Fruit fly (Drosophila melanogaster) whole organism, prepupa: Measurements from ENCODE around the gene ATPsynCF6.
A peak's percentile ranks its signal among the peaks of the same experiment; 100 is the strongest.

Source experiments
- CG10669 ChIP-seq: fragments of 200-800 bp; sonication (Bioruptor generic); optimal IDR thresholded peaks from 3 replicates; lab custom pipeline; 2018; ENCODE audit warnings: missing biosample characterization, mild to moderate bottlenecking, missing genetic modification characterization, moderate library complexity
- CG11294 ChIP-seq: fragments of 200-800 bp; sonication (Bioruptor generic); IDR thresholded peaks from 2 replicates; pipeline ENCODE4 v1.3.6; 2022; ENCODE audit warnings: missing biosample characterization, missing genetic modification characterization
- CG11762 ChIP-seq: fragments of 200-800 bp; sonication (Bioruptor generic); optimal IDR thresholded peaks from 3 replicates; lab custom pipeline; 2016; ENCODE audit warnings: missing biosample characterization, missing genetic modification characterization; ENCODE audit not compliant: insufficient read depth
- CG11902 ChIP-seq: fragments of 200-800 bp; sonication (Bioruptor generic); optimal IDR thresholded peaks from 3 replicates; lab custom pipeline; 2016; ENCODE audit warnings: missing biosample characterization, missing genetic modification characterization
- CG31627 ChIP-seq: fragments of 200-800 bp; sonication (Bioruptor generic); optimal IDR thresholded peaks from 3 replicates; lab custom pipeline; 2016; ENCODE audit warnings: missing biosample characterization, missing genetic modification characterization
- CG34406 ChIP-seq: fragments of 200-800 bp; sonication (Bioruptor generic); optimal IDR thresholded peaks from 3 replicates; lab custom pipeline; 2016; ENCODE audit warnings: missing biosample characterization, missing genetic modification characterization
- CG3919 ChIP-seq: fragments of 200-800 bp; sonication (Bioruptor generic); optimal IDR thresholded peaks from 3 replicates; lab custom pipeline; 2016; ENCODE audit warnings: missing biosample characterization, missing genetic modification characterization
- CG4318 ChIP-seq: fragments of 200-800 bp; sonication (Bioruptor generic); optimal IDR thresholded peaks from 3 replicates; lab custom pipeline; 2017; ENCODE audit warnings: missing biosample characterization, mild to moderate bottlenecking, missing genetic modification characterization
- CG6792 ChIP-seq: fragments of 200-800 bp; sonication (Bioruptor generic); optimal IDR thresholded peaks from 3 replicates; lab custom pipeline; 2016; ENCODE audit warnings: missing biosample characterization, missing genetic modification characterization
- CG6854 ChIP-seq: fragments of 200-800 bp; sonication (Bioruptor generic); optimal IDR thresholded peaks from 2 replicates; lab custom pipeline; 2017; ENCODE audit warnings: missing biosample characterization, mild to moderate bottlenecking, missing genetic modification characterization
- CG7368 ChIP-seq: fragments of 200-800 bp; sonication (Bioruptor generic); optimal IDR thresholded peaks from 3 replicates; lab custom pipeline; 2016; ENCODE audit warnings: missing biosample characterization, missing genetic modification characterization
- CG8119 ChIP-seq: fragments of 200-800 bp; sonication (Bioruptor generic); IDR thresholded peaks from 3 replicates; pipeline ENCODE4 v1.3.6; 2022; ENCODE audit warnings: missing biosample characterization, missing genetic modification characterization
- CG8632 ChIP-seq: fragments of 200-800 bp; sonication (Bioruptor generic); optimal IDR thresholded peaks from 3 replicates; lab custom pipeline; 2016; ENCODE audit warnings: missing biosample characterization, missing genetic modification characterization
- Eip75B ChIP-seq: fragments of 200-800 bp; sonication (Bioruptor generic); optimal IDR thresholded peaks from 3 replicates; lab custom pipeline; 2016; ENCODE audit warnings: missing biosample characterization, missing genetic modification characterization
- Eip78C ChIP-seq: fragments of 200-800 bp; sonication (Bioruptor generic); peaks from one replicate; lab custom pipeline; 2016; ENCODE audit warnings: missing biosample characterization, missing genetic modification characterization
- Eip93F ChIP-seq: fragments of 200-800 bp; sonication (Bioruptor generic); optimal IDR thresholded peaks from 2 replicates; lab custom pipeline; 2016; ENCODE audit warnings: missing biosample characterization, mild to moderate bottlenecking, missing genetic modification characterization
- Ets21C ChIP-seq: fragments of 200-800 bp; sonication (Bioruptor generic); optimal IDR thresholded peaks from 3 replicates; lab custom pipeline; 2016; ENCODE audit warnings: missing biosample characterization, missing genetic modification characterization
- Ets96B ChIP-seq: fragments of 200-800 bp; optimal IDR thresholded peaks from 2 replicates; lab custom pipeline; 2019; ENCODE audit warnings: missing biosample characterization, mild to moderate bottlenecking, missing genetic modification characterization, moderate library complexity
- Hr39 ChIP-seq: fragments of 200-800 bp; sonication (Bioruptor generic); optimal IDR thresholded peaks from 2 replicates; lab custom pipeline; 2016; ENCODE audit warnings: missing biosample characterization, missing genetic modification characterization
- Hr4 ChIP-seq: fragments of 200-800 bp; sonication (Bioruptor generic); optimal IDR thresholded peaks from 3 replicates; lab custom pipeline; 2016; ENCODE audit warnings: missing biosample characterization, missing genetic modification characterization
- Lpt ChIP-seq: fragments of 200-800 bp; sonication (Bioruptor generic); optimal IDR thresholded peaks from 3 replicates; lab custom pipeline; 2016; ENCODE audit warnings: missing biosample characterization, missing genetic modification characterization
- Met ChIP-seq: fragments of 200-800 bp; sonication (Bioruptor generic); optimal IDR thresholded peaks from 3 replicates; lab custom pipeline; 2016; ENCODE audit warnings: missing biosample characterization, missing genetic modification characterization
- OdsH ChIP-seq: fragments of 200-800 bp; sonication (Bioruptor generic); optimal IDR thresholded peaks from 3 replicates; lab custom pipeline; 2016; ENCODE audit warnings: missing biosample characterization, missing genetic modification characterization
- Smox ChIP-seq: fragments of 200-800 bp; sonication (Bioruptor generic); optimal IDR thresholded peaks from 3 replicates; lab custom pipeline; 2016; ENCODE audit warnings: missing biosample characterization, missing genetic modification characterization
- Sox102F ChIP-seq: fragments of 200-800 bp; sonication (Bioruptor generic); optimal IDR thresholded peaks from 2 replicates; lab custom pipeline; 2016; ENCODE audit warnings: missing biosample characterization, mild to moderate bottlenecking, missing genetic modification characterization
- Sox14 ChIP-seq: fragments of 200-800 bp; sonication (Bioruptor generic); optimal IDR thresholded peaks from 3 replicates; lab custom pipeline; 2016; ENCODE audit warnings: missing biosample characterization, missing genetic modification characterization
- Sox15 ChIP-seq: fragments of 200-800 bp; sonication (Bioruptor generic); optimal IDR thresholded peaks from 3 replicates; lab custom pipeline; 2016; ENCODE audit warnings: missing biosample characterization, missing genetic modification characterization
- achi ChIP-seq: fragments of 200-800 bp; sonication (Bioruptor generic); optimal IDR thresholded peaks from 3 replicates; lab custom pipeline; 2016; ENCODE audit warnings: missing biosample characterization, missing genetic modification characterization
- acj6 ChIP-seq: fragments of 200-800 bp; sonication (Bioruptor generic); optimal IDR thresholded peaks from 3 replicates; lab custom pipeline; 2016; ENCODE audit warnings: missing biosample characterization, missing genetic modification characterization
- cyc ChIP-seq: fragments of 200-800 bp; sonication (Bioruptor generic); optimal IDR thresholded peaks from 3 replicates; lab custom pipeline; 2016; ENCODE audit warnings: missing biosample characterization, missing genetic modification characterization
- dac ChIP-seq: fragments of 200-800 bp; sonication (Bioruptor generic); optimal IDR thresholded peaks from 2 replicates; lab custom pipeline; 2017; ENCODE audit warnings: missing biosample characterization, mild to moderate bottlenecking, missing genetic modification characterization
- dsx ChIP-seq: fragments of 200-800 bp; optimal IDR thresholded peaks from 3 replicates; lab custom pipeline; 2019; ENCODE audit warnings: missing biosample characterization, mild to moderate bottlenecking, missing genetic modification characterization, moderate library complexity; ENCODE audit not compliant: poor library complexity, severe bottlenecking
- eg ChIP-seq: fragments of 200-800 bp; sonication (Bioruptor generic); IDR thresholded peaks from 3 replicates; pipeline ENCODE4 v1.3.6; 2022; ENCODE audit warnings: missing biosample characterization, missing genetic modification characterization
- esn ChIP-seq: fragments of 200-800 bp; sonication (Bioruptor generic); optimal IDR thresholded peaks from 2 replicates; lab custom pipeline; 2016; ENCODE audit warnings: missing biosample characterization, mild to moderate bottlenecking, missing genetic modification characterization, moderate library complexity
- fd85E ChIP-seq: fragments of 200-800 bp; sonication (Bioruptor generic); optimal IDR thresholded peaks from 3 replicates; lab custom pipeline; 2016; ENCODE audit warnings: missing biosample characterization, missing genetic modification characterization
- fkh ChIP-seq: fragments of 200-800 bp; sonication (Bioruptor generic); optimal IDR thresholded peaks from 3 replicates; lab custom pipeline; 2017; ENCODE audit warnings: missing biosample characterization, mild to moderate bottlenecking, missing genetic modification characterization, moderate library complexity
- lz ChIP-seq: fragments of 200-800 bp; sonication (Bioruptor generic); optimal IDR thresholded peaks from 3 replicates; lab custom pipeline; 2016; ENCODE audit warnings: missing biosample characterization, missing genetic modification characterization
- net ChIP-seq: fragments of 200-800 bp; sonication (Bioruptor generic); optimal IDR thresholded peaks from 3 replicates; lab custom pipeline; 2016; ENCODE audit warnings: missing biosample characterization, missing genetic modification characterization
- pdm3 ChIP-seq: fragments of 200-800 bp; sonication (Bioruptor generic); optimal IDR thresholded peaks from 3 replicates; lab custom pipeline; 2016; ENCODE audit warnings: missing biosample characterization, missing genetic modification characterization
- salr ChIP-seq, 2 experiments: fragments of 200-800 bp; sonication (Bioruptor generic); optimal IDR thresholded peaks; 3 replicates each; lab custom pipeline; 2016 to 2018; ENCODE audit warnings: missing biosample characterization in 2 of 2, missing genetic modification characterization in 2 of 2, mild to moderate bottlenecking in 1 of 2
- svp ChIP-seq: fragments of 200-800 bp; sonication (Bioruptor generic); peaks from one replicate; lab custom pipeline; 2016; ENCODE audit warnings: missing biosample characterization, missing genetic modification characterization
- topi ChIP-seq: fragments of 200-800 bp; sonication (Bioruptor generic); optimal IDR thresholded peaks from 3 replicates; lab custom pipeline; 2016; ENCODE audit warnings: missing biosample characterization, missing genetic modification characterization
- vri ChIP-seq: fragments of 200-800 bp; sonication (Bioruptor generic); optimal IDR thresholded peaks from 3 replicates; lab custom pipeline; 2016; ENCODE audit warnings: missing biosample characterization, mild to moderate bottlenecking, missing genetic modification characterization

ATPsynCF6 gene

DNA sequence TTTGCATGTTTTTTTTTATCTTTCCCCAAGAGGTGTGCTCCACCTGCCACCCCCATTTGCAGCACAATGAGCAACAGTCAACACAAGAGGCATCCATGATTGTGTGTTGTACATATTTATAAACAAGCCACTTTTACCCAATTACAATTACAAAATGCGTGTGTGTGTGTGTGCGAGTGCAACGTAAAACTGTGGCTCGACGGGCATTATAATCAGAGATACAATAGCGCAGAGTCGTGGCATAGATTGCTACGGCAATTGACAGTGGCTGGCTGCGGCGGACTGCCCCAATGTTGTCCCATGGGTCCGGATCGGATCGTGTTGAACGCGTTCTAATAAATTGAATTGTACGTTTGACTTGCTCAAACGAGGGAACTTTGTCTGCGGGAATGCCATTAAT is 17.6 kb downstream of the ATPsynCF6 start:
- no peak for TF ChIP-seq CG6854
- no peak for TF ChIP-seq achi
- TF ChIP-seq fkh, result peak; percentile 11
- TF ChIP-seq Smox (GFP tag; lab: Kevin White, UChicago), result no peak

DNA sequence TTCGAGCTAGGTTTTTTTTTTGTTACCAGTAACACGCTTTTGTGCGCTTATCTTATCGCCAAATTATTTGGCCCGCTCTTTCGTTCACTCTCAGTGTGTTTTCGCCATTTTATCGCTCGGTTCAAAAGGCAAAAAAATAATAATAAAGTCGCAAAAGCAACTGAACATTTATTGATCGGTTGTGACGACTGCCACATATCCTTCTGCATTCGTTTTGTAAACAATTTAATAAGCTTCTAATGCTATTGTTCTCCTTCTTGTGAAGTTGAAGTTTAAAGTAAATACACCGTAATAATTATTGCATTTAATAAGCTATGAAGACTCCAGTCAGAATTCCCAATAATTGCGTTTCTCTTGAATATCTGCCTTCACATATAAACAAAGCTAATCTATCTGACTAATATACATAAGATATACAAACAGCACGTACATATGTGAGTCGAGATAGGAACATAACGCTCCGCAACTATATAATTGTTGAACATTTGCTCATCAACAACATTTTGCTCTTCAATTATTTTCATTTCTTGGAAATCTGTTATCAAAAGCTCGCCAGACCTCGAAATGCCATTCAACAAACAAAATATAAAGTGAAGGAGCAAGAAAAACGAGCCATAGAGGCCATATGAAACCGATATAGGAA is 18.6 kb downstream of the ATPsynCF6 start:
- TF ChIP-seq lz (GFP tag; lab: Kevin White, UChicago) (peak; percentile 59), vri (GFP tag; lab: Kevin White, UChicago) (peak; percentile 63), Sox102F (GFP tag; lab: Kevin White, UChicago) (peak; percentile 63), pdm3 (GFP tag; lab: Kevin White, UChicago) (peak; percentile 14), CG11762 (GFP tag; lab: Kevin White, UChicago) (no peak), esn (peak; percentile 69), Sox14 (GFP tag; lab: Kevin White, UChicago) (peak; percentile 55), cyc (peak; percentile 49), Eip78C (GFP tag; lab: Kevin White, UChicago) (peak; percentile 73), Met (GFP tag; lab: Kevin White, UChicago) (peak; percentile 64), Smox (GFP tag; lab: Kevin White, UChicago) (peak; percentile 39), CG34406 (GFP tag; lab: Kevin White, UChicago) (peak; percentile 14), Sox15 (GFP tag; lab: Kevin White, UChicago) (no peak), topi (GFP tag; lab: Kevin White, UChicago) (peak; percentile 56), Lpt (GFP tag; lab: Kevin White, UChicago) (no peak), Eip75B (GFP tag; lab: Kevin White, UChicago) (no peak), Eip93F (GFP tag; lab: Kevin White, UChicago) (peak; percentile 57), Hr39 (GFP tag; lab: Kevin White, UChicago) (peak; percentile 52), fd85E (GFP tag; lab: Kevin White, UChicago) (no peak), acj6 (peak; percentile 14), CG31627 (GFP tag; lab: Kevin White, UChicago) (peak; percentile 56), Ets21C (GFP tag; lab: Kevin White, UChicago) (peak; percentile 31), svp (GFP tag; lab: Kevin White, UChicago) (peak; percentile 90), Ets96B (tag; lab: Kevin White, UChicago) (no peak), OdsH (GFP tag; lab: Kevin White, UChicago) (no peak)

DNA sequence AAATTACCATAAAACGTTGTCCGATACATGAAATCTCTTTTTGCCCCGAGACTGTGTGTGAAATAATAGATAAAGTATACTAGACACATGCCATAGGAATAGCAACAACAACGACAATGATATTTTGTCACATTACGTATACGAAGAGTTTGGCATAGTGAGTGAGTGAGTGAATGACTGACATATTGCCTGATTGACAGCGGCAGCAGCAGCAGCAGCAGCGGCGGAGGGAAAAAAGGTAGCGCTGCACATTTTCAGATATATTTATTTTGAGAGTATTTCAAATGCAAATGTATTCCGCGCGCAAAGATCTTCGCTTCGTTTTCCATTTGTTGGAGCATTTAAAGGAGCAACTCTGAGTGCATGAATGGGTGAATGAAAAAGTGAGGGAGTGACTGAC is 19.4 kb downstream of the ATPsynCF6 start:
- no peak for TF ChIP-seq CG3919 (GFP tag; lab: Kevin White, UChicago)
- TF ChIP-seq fd85E (GFP tag; lab: Kevin White, UChicago), result no peak
- no peak for TF ChIP-seq pdm3 (GFP tag; lab: Kevin White, UChicago)
- no peak for TF ChIP-seq CG8119 (GFP tag; lab: Robert Waterston, UW)
- TF ChIP-seq CG7368 (GFP tag; lab: Kevin White, UChicago), result no peak
- TF ChIP-seq salr (GFP tag; optimal IDR thresholded peaks at IDR 0.05; lab: Kevin White, UChicago), result no peak

DNA sequence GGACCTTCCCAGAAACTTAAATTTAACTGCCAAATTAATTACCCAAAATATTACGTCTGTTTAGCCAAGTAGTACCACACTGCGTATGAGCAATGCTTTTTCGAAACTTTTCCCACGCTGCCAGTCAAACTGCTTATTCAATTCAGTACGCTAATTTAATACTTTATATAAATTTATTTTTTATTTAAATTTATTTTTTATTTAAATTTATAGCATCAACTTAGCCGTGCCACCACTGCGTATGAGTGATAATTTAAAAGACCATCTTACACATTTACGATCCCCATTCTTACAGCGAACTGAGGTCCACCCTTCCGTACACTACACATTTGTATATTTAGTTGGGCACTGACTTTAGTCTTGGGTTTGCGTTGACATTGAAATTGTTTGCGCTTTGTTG is 20.3 kb downstream of the ATPsynCF6 start:
- TF ChIP-seq Ets21C (GFP tag; lab: Kevin White, UChicago) (no peak), Sox102F (GFP tag; lab: Kevin White, UChicago) (peak; percentile 31), dac (GFP tag; lab: Kevin White, UChicago) (no peak), CG11902 (GFP tag; lab: Kevin White, UChicago) (peak; percentile 16), CG6792 (GFP tag; lab: Kevin White, UChicago) (no peak), CG4318 (GFP tag; lab: Kevin White, UChicago) (peak; percentile 50), Met (GFP tag; lab: Kevin White, UChicago) (no peak), dsx (peak; percentile 61), Sox15 (GFP tag; lab: Kevin White, UChicago) (peak; percentile 29), CG11762 (GFP tag; lab: Kevin White, UChicago) (peak; percentile 65), esn (peak; percentile 15), Eip78C (GFP tag; lab: Kevin White, UChicago) (peak; percentile 82), cyc (no peak), CG8119 (GFP tag; lab: Robert Waterston, UW) (peak; percentile 66; the same call in 2 of the 3 replicates), Hr4 (GFP tag; lab: Kevin White, UChicago) (peak; percentile 53), lz (GFP tag; lab: Kevin White, UChicago) (no peak), eg (GFP tag; lab: Robert Waterston, UW) (peak; percentile 56), svp (GFP tag; lab: Kevin White, UChicago) (peak; percentile 48), CG11294 (GFP tag; lab: Robert Waterston, UW) (peak; percentile 34), CG10669 (peak; percentile 67), CG3919 (GFP tag; lab: Kevin White, UChicago) (peak; percentile 63), net (GFP tag; lab: Kevin White, UChicago) (peak; percentile 15), CG8632 (GFP tag; lab: Kevin White, UChicago) (peak; percentile 62), CG34406 (GFP tag; lab: Kevin White, UChicago) (peak; percentile 58), achi (peak; percentile 75), topi (GFP tag; lab: Kevin White, UChicago) (peak; percentile 13), CG6854 (no peak), salr (GFP tag; optimal IDR thresholded peaks at IDR 0.05; lab: Kevin White, UChicago) (peak; percentile 3 to 22)
